Worm (Caenorhabditis elegans) whole organism, L4 larva: Measurements from ENCODE around the gene mtrr-1.

Experiments
- ZK337.2 ChIP-seq: fragments of 200-800 bp; sonication (Bioruptor generic); IDR thresholded peaks from 2 replicates; pipeline ENCODE4 v1.3.6; 2022; ENCODE audit warnings: missing genetic modification reagents, missing genetic modification characterization, missing compliant biosample characterization
- arid-1 ChIP-seq: fragments of 200-800 bp; sonication (Bioruptor generic); conservative IDR thresholded peaks from 2 replicates; pipeline ENCODE4 v1.3.6; 2022; ENCODE audit warnings: missing genetic modification reagents, missing genetic modification characterization, missing compliant biosample characterization
- fkh-10 ChIP-seq: fragments of 150-350 bp; optimal IDR thresholded peaks from 2 replicates; lab custom pipeline; 2014; ENCODE audit warnings: missing biosample characterization, missing genetic modification reagents, missing genetic modification characterization
- lir-3 ChIP-seq: sonication (generic microtip); optimal IDR thresholded peaks from 2 replicates; lab custom pipeline; 2016; ENCODE audit warnings: mild to moderate bottlenecking, missing genetic modification characterization, missing compliant biosample characterization
- nhr-11 ChIP-seq: fragments of 150-350 bp; optimal IDR thresholded peaks from 2 replicates; lab custom pipeline; 2014; ENCODE audit warnings: missing biosample characterization, missing genetic modification characterization
- nhr-25 ChIP-seq: sonication (generic microtip); optimal IDR thresholded peaks from 2 replicates; lab custom pipeline; 2017; ENCODE audit warnings: missing genetic modification characterization, mild to moderate bottlenecking, missing compliant biosample characterization, antibody characterized with exemption, moderate library complexity, borderline replicate concordance; ENCODE audit not compliant: insufficient read depth
- nhr-76 ChIP-seq: fragments of 150-350 bp; optimal IDR thresholded peaks from 2 replicates; lab custom pipeline; 2014; ENCODE audit warnings: missing biosample characterization, missing genetic modification characterization
- zfp-3 ChIP-seq: fragments of 200-800 bp; sonication (Bioruptor generic); conservative IDR thresholded peaks from 2 replicates; pipeline ENCODE4 v1.3.6; 2022; ENCODE audit warnings: missing genetic modification reagents, missing genetic modification characterization, missing compliant biosample characterization
- zip-2 ChIP-seq: fragments of 150-350 bp; optimal IDR thresholded peaks from 2 replicates; lab custom pipeline; 2014; ENCODE audit warnings: missing biosample characterization, missing genetic modification characterization
- ztf-11 ChIP-seq: fragments of 150-350 bp; optimal IDR thresholded peaks from 2 replicates; lab custom pipeline; 2014; ENCODE audit warnings: missing biosample characterization, missing genetic modification characterization

ce11 chrII:9323660-9324059, 37.9 kb downstream of the mtrr-1 start, which contains the start of gene egli-1:
- TF ChIP-seq ztf-11: no peak
- no peak for TF ChIP-seq arid-1
- TF ChIP-seq nhr-76: no peak
- no peak for TF ChIP-seq zfp-3 (GFP tag; lab: Robert Waterston, UW)
- TF ChIP-seq lir-3 (tag; lab: Kevin White, UChicago): no peak
- TF ChIP-seq ZK337.2: no peak
- TF ChIP-seq zip-2: no peak
- no peak for TF ChIP-seq fkh-10 (GFP tag; lab: Kevin White, UChicago)
- TF ChIP-seq nhr-25 (tag; lab: Kevin White, UChicago): no peak
- TF ChIP-seq nhr-11 (tag; lab: Kevin White, UChicago): no peak
